Worm (Caenorhabditis elegans) whole organism, L4 larva: ENCODE results near the gene elli-1.
"Not testable (repeated sequence)": the region's sequence is repeated elsewhere in the genome, so short reads cannot be mapped to it uniquely, and the experiment has no call there.

Experiments used
- Y105C5A.15 ChIP-seq: fragments of 200-800 bp; sonication (Bioruptor generic); IDR thresholded peaks from 2 replicates; pipeline ENCODE4 v1.3.6; 2022; ENCODE audit warnings: missing genetic modification characterization, missing compliant biosample characterization
- Y75B8A.6 ChIP-seq: fragments of 200-800 bp; sonication (Bioruptor generic); IDR thresholded peaks from 2 replicates; pipeline ENCODE4 v1.3.6; 2022; ENCODE audit warnings: missing genetic modification reagents, missing genetic modification characterization, missing compliant biosample characterization
- ZK546.5 ChIP-seq, 2 experiments: sonication (generic microtip); optimal IDR thresholded peaks; 2 replicates each; lab custom pipeline; 2017; ENCODE audit warnings: missing biosample characterization in 2 of 2, missing genetic modification characterization in 2 of 2
- aha-1 ChIP-seq: fragments of 150-350 bp; peaks from one replicate; lab custom pipeline; 2014; ENCODE audit warnings: missing biosample characterization, missing genetic modification characterization
- ceh-32 ChIP-seq: sonication (generic microtip); optimal IDR thresholded peaks from 2 replicates; lab custom pipeline; 2016; ENCODE audit warnings: mild to moderate bottlenecking, missing genetic modification characterization, missing compliant biosample characterization; ENCODE audit not compliant: poor library complexity
- ctbp-1 ChIP-seq: fragments of 200-800 bp; sonication (Bioruptor generic); IDR thresholded peaks from 2 replicates; pipeline ENCODE4 v1.3.6; 2022; ENCODE audit warnings: missing genetic modification reagents, missing genetic modification characterization, missing compliant biosample characterization
- daf-16 ChIP-seq, 3 experiments: sonication (generic microtip); optimal IDR thresholded peaks; 2 replicates each; lab custom pipeline; 2016 to 2017; ENCODE audit warnings: missing genetic modification characterization in 3 of 3, missing genetic modification reagents in 3 of 3, mild to moderate bottlenecking in 2 of 3, missing compliant biosample characterization in 2 of 3, missing biosample characterization in 1 of 3, moderate library complexity in 1 of 3
- daf-8 ChIP-seq: fragments of 200-800 bp; sonication (Bioruptor generic); IDR thresholded peaks from 2 replicates; pipeline ENCODE4 v1.3.6; 2022; ENCODE audit warnings: missing genetic modification characterization, missing compliant biosample characterization
- dmd-8 ChIP-seq: fragments of 200-800 bp; sonication (Bioruptor generic); IDR thresholded peaks from 2 replicates; pipeline ENCODE4 v1.3.6; 2022; ENCODE audit warnings: missing genetic modification characterization, missing compliant biosample characterization
- dpl-1 ChIP-seq: fragments of 150-350 bp; optimal IDR thresholded peaks from 2 replicates; lab custom pipeline; 2014; ENCODE audit warnings: missing biosample characterization, missing genetic modification reagents, missing genetic modification characterization
- dve-1 ChIP-seq: sonication (generic microtip); optimal IDR thresholded peaks from 2 replicates; lab custom pipeline; 2017; ENCODE audit warnings: antibody characterized with exemption, mild to moderate bottlenecking, missing genetic modification characterization, missing compliant biosample characterization; ENCODE audit not compliant: insufficient read depth
- fos-1 ChIP-seq: fragments of 150-350 bp; optimal IDR thresholded peaks from 2 replicates; lab custom pipeline; 2014; ENCODE audit warnings: missing biosample characterization, missing genetic modification characterization
- hif-1 ChIP-seq, 2 experiments: sonication (generic microtip); optimal IDR thresholded peaks; 2 replicates each; lab custom pipeline; 2016 to 2017; ENCODE audit warnings: missing compliant biosample characterization in 2 of 2, missing genetic modification characterization in 2 of 2, missing genetic modification reagents in 2 of 2, missing genotype in 2 of 2, mild to moderate bottlenecking in 1 of 2
- hlh-11 ChIP-seq: fragments of 200-800 bp; sonication (Bioruptor generic); optimal IDR thresholded peaks from 2 replicates; lab custom pipeline; 2018; ENCODE audit warnings: mild to moderate bottlenecking, missing genetic modification characterization, missing compliant biosample characterization
- hlh-30 ChIP-seq: sonication (generic microtip); optimal IDR thresholded peaks from 2 replicates; lab custom pipeline; 2017; ENCODE audit warnings: antibody characterized with exemption, mild to moderate bottlenecking, missing genetic modification characterization, missing compliant biosample characterization; ENCODE audit not compliant: insufficient read depth
- lim-7 ChIP-seq: fragments of 200-800 bp; sonication (Bioruptor generic); IDR thresholded peaks from 2 replicates; pipeline ENCODE4 v1.3.6; 2022; ENCODE audit warnings: missing genetic modification characterization, missing compliant biosample characterization
- lin-1 ChIP-seq: fragments of 200-800 bp; sonication (Bioruptor generic); IDR thresholded peaks from 2 replicates; pipeline ENCODE4 v1.3.6; 2022; ENCODE audit warnings: missing genetic modification reagents, missing genetic modification characterization, missing compliant biosample characterization
- lin-29 ChIP-seq: fragments of 200-800 bp; sonication (Bioruptor generic); IDR thresholded peaks from 2 replicates; pipeline ENCODE4 v1.3.6; 2022; ENCODE audit warnings: missing genetic modification reagents, missing genetic modification characterization, missing compliant biosample characterization
- lsy-2 ChIP-seq, 2 experiments: fragments of 150-350 bp in 1 of 2; sonication (generic microtip) in 1 of 2; optimal IDR thresholded peaks; 2 replicates each; lab custom pipeline; 2014 to 2017; ENCODE audit warnings: missing biosample characterization in 2 of 2, missing genetic modification characterization in 2 of 2
- mdl-1 ChIP-seq, 2 experiments: fragments of 150-350 bp in 1 of 2; sonication (generic microtip) in 1 of 2; optimal IDR thresholded peaks; 2 replicates each; lab custom pipeline; 2014 to 2017; ENCODE audit warnings: missing biosample characterization in 2 of 2, missing genetic modification characterization in 2 of 2
- mdt-29 ChIP-seq: fragments of 200-800 bp; sonication (Bioruptor generic); IDR thresholded peaks from 2 replicates; pipeline ENCODE4 v1.3.6; 2022; ENCODE audit warnings: missing genetic modification reagents, missing genetic modification characterization, missing compliant biosample characterization
- mep-1 ChIP-seq: fragments of 150-350 bp; sonication (generic microtip); optimal IDR thresholded peaks from 3 replicates; lab custom pipeline; 2014; ENCODE audit warnings: missing biosample characterization, missing genetic modification characterization
- mxl-2 ChIP-seq: fragments of 200-800 bp; sonication (Bioruptor generic); conservative IDR thresholded peaks from 2 replicates; pipeline ENCODE4 v1.3.6; 2022; ENCODE audit warnings: missing genetic modification reagents, missing genetic modification characterization, missing compliant biosample characterization
- mxl-3 ChIP-seq: fragments of 200-800 bp; sonication (Bioruptor generic); optimal IDR thresholded peaks from 2 replicates; lab custom pipeline; 2018; ENCODE audit warnings: mild to moderate bottlenecking, missing genetic modification characterization, missing compliant biosample characterization
- nhr-10 ChIP-seq: fragments of 150-350 bp; optimal IDR thresholded peaks from 2 replicates; lab custom pipeline; 2014; ENCODE audit warnings: missing biosample characterization, missing genetic modification characterization
- nhr-11 ChIP-seq: fragments of 150-350 bp; optimal IDR thresholded peaks from 2 replicates; lab custom pipeline; 2014; ENCODE audit warnings: missing biosample characterization, missing genetic modification characterization
- nhr-41 ChIP-seq: fragments of 200-800 bp; sonication (Bioruptor generic); IDR thresholded peaks from 2 replicates; pipeline ENCODE4 v1.3.6; 2022; ENCODE audit warnings: missing genetic modification reagents, missing genetic modification characterization, missing compliant biosample characterization
- nhr-48 ChIP-seq: sonication (generic microtip); optimal IDR thresholded peaks from 2 replicates; lab custom pipeline; 2016; ENCODE audit warnings: mild to moderate bottlenecking, missing genetic modification characterization, missing compliant biosample characterization
- nhr-6 ChIP-seq: fragments of 150-350 bp; optimal IDR thresholded peaks from 2 replicates; lab custom pipeline; 2014; ENCODE audit warnings: missing biosample characterization, missing genetic modification characterization
- nhr-76 ChIP-seq: fragments of 150-350 bp; optimal IDR thresholded peaks from 2 replicates; lab custom pipeline; 2014; ENCODE audit warnings: missing biosample characterization, missing genetic modification characterization
- nhr-77 ChIP-seq: fragments of 150-350 bp; optimal IDR thresholded peaks from 2 replicates; lab custom pipeline; 2014; ENCODE audit warnings: missing biosample characterization, missing genetic modification characterization
- pha-4 ChIP-seq, 2 experiments: fragments of 150-350 bp in 1 of 2; fragments of 200-800 bp in 1 of 2; sonication (Bioruptor generic) in 1 of 2; IDR thresholded peaks in 1 of 2; optimal IDR thresholded peaks in 1 of 2; 2 replicates each; pipeline versions ENCODE4 v1.3.6 to Lab custom; 2014 to 2022; ENCODE audit warnings: missing genetic modification characterization in 2 of 2, missing genetic modification reagents in 2 of 2, missing biosample characterization in 1 of 2, missing compliant biosample characterization in 1 of 2
- php-3 ChIP-seq: fragments of 200-800 bp; sonication (Bioruptor generic); IDR thresholded peaks from 2 replicates; pipeline ENCODE4 v1.3.6; 2022; ENCODE audit warnings: missing genetic modification reagents, missing genetic modification characterization, missing compliant biosample characterization
- pqm-1 ChIP-seq: sonication (generic microtip); optimal IDR thresholded peaks from 2 replicates; lab custom pipeline; 2017; ENCODE audit warnings: missing biosample characterization, missing genetic modification characterization
- rbr-2 ChIP-seq: sonication (generic microtip); optimal IDR thresholded peaks from 2 replicates; lab custom pipeline; 2016; ENCODE audit warnings: missing genotype, missing genetic modification characterization, missing compliant biosample characterization
- saeg-2 ChIP-seq: fragments of 200-800 bp; sonication (Bioruptor generic); IDR thresholded peaks from 2 replicates; pipeline ENCODE4 v1.3.6; 2022; ENCODE audit warnings: missing genetic modification reagents, missing genetic modification characterization, missing compliant biosample characterization
- sdz-12 ChIP-seq: fragments of 200-800 bp; sonication (Bioruptor generic); optimal IDR thresholded peaks from 2 replicates; lab custom pipeline; 2018; ENCODE audit warnings: mild to moderate bottlenecking, missing genetic modification characterization, missing compliant biosample characterization
- skn-1 ChIP-seq: fragments of 150-350 bp; optimal IDR thresholded peaks from 2 replicates; lab custom pipeline; 2014; ENCODE audit warnings: missing biosample characterization, missing genetic modification characterization
- snpc-1.2 ChIP-seq: fragments of 200-800 bp; sonication (Bioruptor generic); IDR thresholded peaks from 2 replicates; pipeline ENCODE4 v1.3.6; 2022; ENCODE audit warnings: missing genetic modification reagents, missing genetic modification characterization, missing compliant biosample characterization
- unc-62 ChIP-seq, 3 experiments: fragments of 150-350 bp in 1 of 3; sonication (generic microtip); optimal IDR thresholded peaks in 2 of 3; peaks in 1 of 3; 1 replicate in 1 of 3; 2 replicates in 2 of 3; lab custom pipeline; 2014 to 2017; ENCODE audit warnings: missing biosample characterization in 3 of 3, missing genetic modification characterization in 3 of 3, missing genetic modification reagents in 3 of 3, missing genotype in 1 of 3

elli-1 gene

DNA sequence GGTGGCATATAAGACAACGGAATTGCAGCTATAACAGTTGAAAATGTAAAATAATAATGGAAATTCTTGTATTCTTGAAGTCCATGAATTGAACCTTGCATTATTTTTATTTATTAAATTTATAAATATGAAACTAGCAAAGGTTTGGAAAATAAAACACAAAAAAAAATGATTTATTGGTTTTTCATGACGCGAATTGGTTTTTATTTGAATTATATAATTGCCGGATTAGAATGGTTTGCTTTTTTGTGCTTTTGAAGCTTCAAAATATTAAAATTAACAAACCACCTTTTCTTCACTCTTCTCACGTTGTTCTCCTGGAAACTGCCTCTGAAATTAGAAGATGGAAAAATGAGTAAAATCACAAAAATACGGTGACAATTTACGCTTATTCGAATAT lies 35.5 kb upstream of the elli-1 start, which contains the start of gene sru-35:
sru-35 (minus strand) TSS at position 101 of the 400 bp plus-strand sequence.
- TF ChIP-seq skn-1 (tag; lab: Kevin White, UChicago) = no peak
- TF ChIP-seq nhr-48 (tag; lab: Kevin White, UChicago) = no peak
- no peak for TF ChIP-seq lin-29
- no peak for TF ChIP-seq snpc-1.2 (GFP tag; lab: Robert Waterston, UW)
- TF ChIP-seq dmd-8 (GFP tag; lab: Robert Waterston, UW) = no peak

DNA sequence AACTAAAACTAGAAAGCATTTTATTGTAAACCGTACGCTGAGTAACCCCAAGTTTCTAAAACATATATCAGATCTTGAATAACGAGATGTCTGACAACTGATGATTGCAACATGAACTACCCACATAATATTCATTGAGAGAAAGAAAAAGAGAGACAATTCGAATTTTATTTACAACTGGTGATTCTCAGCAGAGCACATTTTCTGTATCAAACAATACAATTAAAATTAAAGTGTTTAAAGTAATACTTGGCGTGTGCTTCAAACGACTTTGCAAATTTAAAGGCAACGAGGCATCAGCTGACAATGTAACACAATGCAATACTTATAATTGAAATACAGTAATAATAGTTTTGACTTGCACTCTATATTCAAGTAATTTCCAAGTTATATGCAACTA lies 33.4 kb upstream of the elli-1 start, which contains the start of gene C33D9.10:
C33D9.10 (minus strand) TSS at position 101 of the 400 bp plus-strand sequence.
- not testable (repeated sequence) for TF ChIP-seq Y105C5A.15; lsy-2 (tag; optimal IDR thresholded peaks at IDR 0.05; lab: Kevin White, UChicago); nhr-48 (tag; lab: Kevin White, UChicago)

DNA sequence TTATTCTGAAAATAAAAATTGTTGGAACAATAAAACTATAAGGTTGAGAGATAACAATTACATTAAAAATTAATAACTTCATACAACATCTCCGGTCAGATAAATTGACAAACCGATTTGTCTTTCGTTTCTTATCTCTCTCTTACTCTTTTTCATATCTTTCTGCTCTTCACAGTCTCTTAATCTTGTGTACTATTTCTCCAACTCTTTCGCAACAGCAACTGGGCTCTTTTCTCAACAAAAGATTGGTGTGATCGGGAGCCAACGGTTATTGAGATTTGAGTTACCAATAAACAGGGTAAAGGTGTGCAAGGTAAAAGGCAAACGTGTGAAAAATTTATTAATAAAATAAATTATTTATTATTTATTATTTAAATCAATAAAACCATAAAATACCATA lies 32.0 kb upstream of the elli-1 start, which contains the start of gene C33D9.8:
C33D9.8 (minus strand) TSS at position 99 of the 400 bp plus-strand sequence.
- TF ChIP-seq daf-16 (GFP tag; optimal IDR thresholded peaks at IDR 0.05; lab: Kevin White, UChicago) (no peak), daf-16 (tag; optimal IDR thresholded peaks at IDR 0.05; lab: Kevin White, UChicago) (peak; percentile 24), rbr-2 (tag; lab: Kevin White, UChicago) (no peak)

DNA sequence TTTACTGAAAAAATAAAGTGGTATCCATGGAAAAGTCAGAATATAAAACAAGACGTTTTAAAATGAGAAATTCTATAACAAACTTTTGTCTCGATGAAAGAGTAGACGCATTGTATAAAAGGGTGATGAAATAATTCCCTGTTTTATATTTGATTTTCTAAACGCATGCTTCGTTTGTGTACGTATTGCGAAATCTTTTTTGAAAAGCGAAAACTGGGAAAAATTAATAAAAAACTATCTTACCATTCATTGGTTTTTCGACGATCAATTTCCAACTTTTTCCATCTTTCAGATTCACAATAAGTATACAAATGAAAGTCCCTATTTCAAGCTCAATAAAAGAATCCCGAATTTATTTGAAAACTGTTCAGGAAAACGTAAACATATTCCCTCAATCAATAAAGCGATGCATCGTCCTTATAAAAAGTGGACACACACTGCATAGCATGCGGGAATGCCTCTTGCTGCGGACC lies 30.3 kb upstream of the elli-1 start, which contains the start of gene C33D9.13:
C33D9.13 (minus strand) TSS at position 423 of the 473 bp plus-strand sequence.
- TF ChIP-seq nhr-10 (tag; lab: Kevin White, UChicago) (no peak), mdt-29 (GFP tag; lab: Robert Waterston, UW) (no peak), fos-1 (tag; lab: Kevin White, UChicago) (no peak), php-3 (GFP tag; lab: Robert Waterston, UW) (no peak), ctbp-1 (no peak)

DNA sequence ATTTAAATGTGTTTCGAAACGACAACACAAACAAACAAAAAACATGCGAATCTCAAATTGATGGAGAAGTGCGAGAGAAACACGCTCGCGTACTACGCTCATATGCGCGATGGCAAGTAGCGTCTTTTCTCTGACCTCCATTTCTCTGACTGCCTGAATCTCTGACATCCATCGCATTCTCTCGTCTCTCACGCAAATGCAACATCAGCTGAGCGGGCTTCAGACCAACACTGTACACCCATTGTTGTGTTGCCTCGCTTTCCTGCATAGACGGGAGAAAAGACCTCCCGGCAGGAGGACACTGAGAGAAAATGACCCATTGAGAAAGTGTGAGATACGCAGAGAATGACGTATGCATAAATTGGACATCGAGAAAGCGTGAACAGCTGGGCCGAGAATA lies 27.5 kb upstream of the elli-1 start:
- TF ChIP-seq pqm-1 (tag; lab: Kevin White, UChicago) = peak; percentile 42
- TF ChIP-seq mxl-3 (GFP tag; lab: Kevin White, UChicago) = no peak
- TF ChIP-seq lin-1 (GFP tag; lab: Robert Waterston, UW) = no peak
- TF ChIP-seq hif-1 (tag; optimal IDR thresholded peaks at IDR 0.05; lab: Kevin White, UChicago) = peak in 1 of 2 experiments; percentile 54
- 0 out of 2 replicates have a peak, but pooled peaks have one; percentile 17 for TF ChIP-seq nhr-41
- peak; percentile 75 for TF ChIP-seq mep-1
- TF ChIP-seq lim-7 = no peak
- TF ChIP-seq ZK546.5 (tag; optimal IDR thresholded peaks at IDR 0.05; lab: Kevin White, UChicago) = no peak
- TF ChIP-seq nhr-77 (tag; lab: Kevin White, UChicago) = peak; percentile 81
- TF ChIP-seq Y75B8A.6 (GFP tag; lab: Robert Waterston, UW) = no peak
- TF ChIP-seq pha-4 (GFP tag; IDR thresholded peaks at IDR 0.05; lab: Robert Waterston, UW) = no peak
- peak; percentile 34 for TF ChIP-seq pha-4 (tag; optimal IDR thresholded peaks at IDR 0.05; lab: Kevin White, UChicago)
- TF ChIP-seq rbr-2 (tag; lab: Kevin White, UChicago) = peak; percentile 70
- peak; percentile 55 for TF ChIP-seq nhr-11 (tag; lab: Kevin White, UChicago)
- TF ChIP-seq hlh-11 (tag; lab: Kevin White, UChicago) = peak; percentile 98
- no peak for TF ChIP-seq mxl-2 (GFP tag; lab: Robert Waterston, UW)
- peak; percentile 37 for TF ChIP-seq dpl-1 (GFP tag; lab: Kevin White, UChicago)
- TF ChIP-seq nhr-48 (tag; lab: Kevin White, UChicago) = peak; percentile 60
- peak; percentile 94 for TF ChIP-seq aha-1 (tag; lab: Kevin White, UChicago)
- no peak for TF ChIP-seq ceh-32 (tag; lab: Kevin White, UChicago)
- no peak for TF ChIP-seq nhr-76 (tag; lab: Kevin White, UChicago)
- TF ChIP-seq nhr-6 (tag; lab: Kevin White, UChicago) = peak; percentile 70
- no peak for TF ChIP-seq sdz-12 (GFP tag; lab: Kevin White, UChicago)
- TF ChIP-seq daf-16 (GFP tag; optimal IDR thresholded peaks at IDR 0.05; lab: Kevin White, UChicago) = no peak
- peak; percentile 75 for TF ChIP-seq daf-16 (tag; optimal IDR thresholded peaks at IDR 0.05; lab: Kevin White, UChicago)
- TF ChIP-seq saeg-2 = no peak
- TF ChIP-seq unc-62 (GFP tag; optimal IDR thresholded peaks at IDR 0.05 in 1 of 2; lab: Kevin White, UChicago) = peak in 1 of 2 experiments; percentile 98
- TF ChIP-seq unc-62 (tag; optimal IDR thresholded peaks at IDR 0.05; lab: Kevin White, UChicago) = no peak
- TF ChIP-seq dve-1 (tag; lab: Kevin White, UChicago) = peak; percentile 85
- TF ChIP-seq mdl-1 (tag; optimal IDR thresholded peaks at IDR 0.05; lab: Kevin White, UChicago) = peak in 1 of 2 experiments; percentile 88
- TF ChIP-seq hlh-30 (tag; lab: Kevin White, UChicago) = peak; percentile 91
- no peak for TF ChIP-seq daf-8 (GFP tag; lab: Robert Waterston, UW)
